Fruit fly (Drosophila melanogaster): ENCODE data around the gene Rbcn-3A.

The Rbcn-3A gene

DNA sequence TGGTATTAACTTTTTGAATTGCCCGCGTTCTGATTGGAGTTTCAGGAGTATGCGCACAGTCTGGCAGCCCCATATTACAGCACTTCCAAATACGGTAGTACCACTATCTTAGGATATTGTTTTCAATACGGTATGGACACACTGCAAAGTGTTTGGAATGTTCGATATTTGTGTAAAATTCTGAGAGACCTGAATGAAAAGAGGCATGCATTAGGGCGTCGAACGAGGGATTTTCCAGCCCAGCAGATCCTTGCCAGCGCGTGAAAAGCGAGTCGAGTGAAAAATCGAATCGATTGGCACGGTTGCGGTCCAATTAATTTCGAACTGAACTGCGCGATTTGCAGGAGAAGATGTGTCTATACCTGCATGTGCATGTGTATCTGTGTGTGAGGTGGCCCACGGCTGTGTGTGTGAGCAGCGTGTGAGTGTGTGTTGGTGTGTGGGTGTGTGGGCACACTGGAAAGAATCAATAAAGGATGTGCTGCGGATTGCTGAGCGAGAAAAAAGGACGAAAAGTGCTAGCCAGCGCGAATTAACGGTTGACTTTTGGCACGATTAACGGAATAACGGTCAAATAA lies 29.7 kb downstream of the Rbcn-3A start, which contains the start of gene dtn (continued):
- TF ChIP-seq Spps (tag; optimal IDR thresholded peaks at IDR 0.05) = no peak
- TF ChIP-seq sd (tag; optimal IDR thresholded peaks at IDR 0.05) = peak; percentile 95
- no peak for TF ChIP-seq Eip74EF (GFP tag; optimal IDR thresholded peaks at IDR 0.05)
- TF ChIP-seq CG12104 (GFP tag; optimal IDR thresholded peaks at IDR 0.05) = no peak
- peak; percentile 50 for TF ChIP-seq Sin3A (optimal IDR thresholded peaks at IDR 0.05)
- no peak for TF ChIP-seq CG31441 (GFP tag; IDR thresholded peaks at IDR 0.05)
- no peak for TF ChIP-seq pita (GFP tag; optimal IDR thresholded peaks at IDR 0.05)
- TF ChIP-seq trem (tag; optimal IDR thresholded peaks at IDR 0.05) = peak; percentile 86
- no peak for TF ChIP-seq CG10959 (GFP tag; IDR thresholded peaks at IDR 0.05)
- TF ChIP-seq CHES-1-like (GFP tag; optimal IDR thresholded peaks at IDR 0.05) = no peak
- no peak for TF ChIP-seq ro (GFP tag; IDR thresholded peaks at IDR 0.05)
- TF ChIP-seq Hmr (GFP tag; optimal IDR thresholded peaks at IDR 0.05) = no peak
- TF ChIP-seq D (optimal IDR thresholded peaks at IDR 0.05) = peak; percentile 57
- TF ChIP-seq D (GFP tag; optimal IDR thresholded peaks at IDR 0.05) = no peak
- TF ChIP-seq croc (GFP tag; conservative IDR thresholded peaks at IDR 0.05) = no peak
- no peak for TF ChIP-seq CG6813 (GFP tag; optimal IDR thresholded peaks at IDR 0.05)
- no peak for TF ChIP-seq CG9437 (GFP tag; optimal IDR thresholded peaks at IDR 0.05)
- no peak for TF ChIP-seq HHEX (GFP tag; optimal IDR thresholded peaks at IDR 0.05)
- TF ChIP-seq CG10147 (GFP tag; optimal IDR thresholded peaks at IDR 0.05) = peak; percentile 5
- no peak for TF ChIP-seq gsb (GFP tag; IDR thresholded peaks at IDR 0.05)
- TF ChIP-seq vfl (GFP tag; optimal IDR thresholded peaks at IDR 0.05) = no peak
- TF ChIP-seq NC2β (GFP tag; optimal IDR thresholded peaks at IDR 0.05) = peak; percentile 3
- no peak for TF ChIP-seq CG9609 (GFP tag; optimal IDR thresholded peaks at IDR 0.05)
- TF ChIP-seq CG3847 (GFP tag; IDR thresholded peaks at IDR 0.05) = peak; percentile 33; the same call in 1 of the 2 replicates
- no peak for TF ChIP-seq CG12942 (GFP tag; optimal IDR thresholded peaks at IDR 0.05)
- TF ChIP-seq Neu2 (GFP tag; optimal IDR thresholded peaks at IDR 0.05; ENCODE audit: borderline replicate concordance) = peak; percentile 16
- no peak for TF ChIP-seq CG17361 (GFP tag; IDR thresholded peaks at IDR 0.05)

DNA sequence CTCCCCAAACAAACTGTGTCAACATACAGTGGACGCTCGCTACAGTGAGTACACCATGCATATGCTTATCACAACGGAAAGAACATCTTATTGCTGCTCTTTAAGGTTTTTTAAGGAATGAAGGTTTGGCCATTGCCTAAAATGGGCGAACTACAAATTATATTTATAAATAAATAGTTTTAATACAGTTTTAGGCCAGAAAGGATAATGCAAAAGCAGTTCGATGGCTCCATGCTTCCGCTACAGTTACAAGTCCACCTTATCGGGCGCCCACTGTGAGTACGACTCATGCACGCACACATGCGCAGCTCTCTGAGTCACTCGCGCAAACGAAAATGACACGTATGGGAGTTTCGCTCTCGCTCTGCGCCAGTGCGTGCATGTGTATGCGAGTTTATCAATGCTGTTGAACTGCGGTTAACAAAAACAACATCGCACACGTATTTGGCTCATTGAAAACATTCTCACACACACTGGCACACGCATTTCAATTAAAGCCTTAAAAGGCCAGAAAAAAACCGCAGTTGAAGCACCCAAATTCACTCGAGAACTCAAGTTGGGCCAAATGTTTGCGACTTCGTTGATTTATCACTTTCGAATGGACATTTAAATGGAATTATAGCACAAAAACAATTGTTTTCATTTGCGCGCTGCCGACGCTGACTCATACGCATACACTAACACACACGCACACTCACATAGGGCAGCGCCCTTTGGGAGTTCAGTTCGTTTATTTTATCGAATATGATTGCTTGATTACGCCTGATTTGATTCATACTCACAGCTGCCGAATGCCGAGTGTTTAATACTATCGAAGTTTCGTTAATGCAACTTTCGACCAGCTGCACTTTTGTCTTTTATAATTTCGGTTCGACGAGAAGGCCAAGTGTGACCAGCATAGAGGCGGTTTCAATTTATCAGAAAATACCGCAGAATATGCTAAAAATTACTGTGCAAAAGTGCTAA lies 30.8 kb downstream of the Rbcn-3A start, which contains the start of gene sqh:
Gene sqh (minus strand): TSS at position 916 of the 966 bp plus-strand sequence.
- peak; percentile 64 to 90 for TF ChIP-seq Hr51 (GFP tag; optimal IDR thresholded peaks at IDR 0.05)
- TF ChIP-seq hth (optimal IDR thresholded peaks at IDR 0.05) = no peak
- no peak for TF ChIP-seq Dfd (GFP tag; optimal IDR thresholded peaks at IDR 0.05)
- peak; percentile 91 for TF ChIP-seq CG11695 (GFP tag; IDR thresholded peaks at IDR 0.05)
- TF ChIP-seq pum (GFP tag; optimal IDR thresholded peaks at IDR 0.05) = peak; percentile 35
- no peak for TF ChIP-seq CG11398 (GFP tag; optimal IDR thresholded peaks at IDR 0.05)
- TF ChIP-seq CG9817 (tag; optimal IDR thresholded peaks at IDR 0.05) = peak; percentile 90
- TF ChIP-seq Hsf (GFP tag; optimal IDR thresholded peaks at IDR 0.05) = peak; percentile 76
- no peak for TF ChIP-seq CG10565 (GFP tag; optimal IDR thresholded peaks at IDR 0.05)
- TF ChIP-seq ro (GFP tag; IDR thresholded peaks at IDR 0.05) = peak; percentile 74
- peak; percentile 58 for TF ChIP-seq CG1647 (GFP tag; optimal IDR thresholded peaks at IDR 0.05)
- TF ChIP-seq Myb (GFP tag; optimal IDR thresholded peaks at IDR 0.05) = peak; percentile 2
- TF ChIP-seq CG11247 (GFP tag; IDR thresholded peaks at IDR 0.05) = peak; percentile 74
- TF ChIP-seq CG9876 (GFP tag; optimal IDR thresholded peaks at IDR 0.05) = no peak
- peak; percentile 84 for TF ChIP-seq CG7357 (GFP tag; IDR thresholded peaks at IDR 0.05)
- peak; percentile 84 for TF ChIP-seq caup (GFP tag; optimal IDR thresholded peaks at IDR 0.05; ENCODE audit: severe bottlenecking)
- peak; percentile 78 for TF ChIP-seq Blimp-1 (GFP tag; optimal IDR thresholded peaks at IDR 0.05)
- peak; percentile 90 for TF ChIP-seq CG12391 (tag; optimal IDR thresholded peaks at IDR 0.05)
- TF ChIP-seq abd-A (tag; optimal IDR thresholded peaks at IDR 0.05) = peak; percentile 37
- TF ChIP-seq CG9727 (GFP tag; optimal IDR thresholded peaks at IDR 0.05) = peak; percentile 83
- no peak for TF ChIP-seq jumu (GFP tag; optimal IDR thresholded peaks at IDR 0.05)
- no peak for TF ChIP-seq NK7.1 (GFP tag; optimal IDR thresholded peaks at IDR 0.05)
- TF ChIP-seq gcm (GFP tag; optimal IDR thresholded peaks at IDR 0.05) = peak; percentile 82
